Fruit fly (Drosophila melanogaster) whole organism, embryonic: ENCODE measurements around the gene rasp.

ENCODE experiments used
- ATbp ChIP-seq: fragments of 200-800 bp; sonication (Bioruptor generic); optimal IDR thresholded peaks from 2 replicates; lab custom pipeline; 2017; ENCODE audit warnings: missing biosample characterization, mild to moderate bottlenecking, missing genetic modification characterization, missing genetic modification reagents
- CG10565 ChIP-seq: fragments of 200-800 bp; sonication (Bioruptor generic); optimal IDR thresholded peaks from 3 replicates; lab custom pipeline; 2016; ENCODE audit warnings: missing biosample characterization, mild to moderate bottlenecking, missing genetic modification characterization
- CG13624 ChIP-seq: fragments of 200-800 bp; sonication (Bioruptor generic); optimal IDR thresholded peaks from 2 replicates; lab custom pipeline; 2016; ENCODE audit warnings: missing biosample characterization, missing genetic modification characterization
- CG1529 ChIP-seq: fragments of 200-800 bp; sonication (Bioruptor generic); optimal IDR thresholded peaks from 3 replicates; lab custom pipeline; 2018; ENCODE audit warnings: missing biosample characterization, missing genetic modification characterization
- CG16779 ChIP-seq: fragments of 200-800 bp; sonication (Bioruptor generic); IDR thresholded peaks from 2 replicates; pipeline ENCODE4 v1.3.6; 2022; ENCODE audit warnings: missing biosample characterization, missing genetic modification characterization
- CG17568 ChIP-seq: fragments of 200-800 bp; sonication (Bioruptor generic); optimal IDR thresholded peaks from 2 replicates; lab custom pipeline; 2018; ENCODE audit warnings: missing biosample characterization, mild to moderate bottlenecking, missing genetic modification characterization, moderate library complexity
- CG2875 ChIP-seq: fragments of 200-800 bp; sonication (Bioruptor generic); optimal IDR thresholded peaks from 2 replicates; lab custom pipeline; 2017; ENCODE audit warnings: missing biosample characterization, mild to moderate bottlenecking, missing genetic modification characterization, missing genetic modification reagents
- CG2889 ChIP-seq: fragments of 200-800 bp; sonication (Bioruptor generic); IDR thresholded peaks from 3 replicates; pipeline ENCODE4 v1.3.6; 2022; ENCODE audit warnings: missing biosample characterization, missing genetic modification characterization
- CG32772 ChIP-seq: fragments of 200-800 bp; sonication (Bioruptor generic); IDR thresholded peaks from 2 replicates; pipeline ENCODE4 v1.3.6; 2022; ENCODE audit warnings: missing biosample characterization, missing genetic modification characterization
- CG3407 ChIP-seq: fragments of 200-800 bp; sonication (Bioruptor generic); optimal IDR thresholded peaks from 2 replicates; lab custom pipeline; 2018; ENCODE audit warnings: missing biosample characterization, mild to moderate bottlenecking, missing genetic modification characterization
- CG34376 ChIP-seq: fragments of 200-800 bp; sonication (Bioruptor generic); optimal IDR thresholded peaks from 2 replicates; lab custom pipeline; 2018; ENCODE audit warnings: missing biosample characterization, mild to moderate bottlenecking, missing genetic modification characterization
- CG34422 ChIP-seq: fragments of 200-800 bp; sonication (Bioruptor generic); IDR thresholded peaks from 3 replicates; pipeline ENCODE4 v1.3.6; 2022; ENCODE audit warnings: missing biosample characterization, missing genetic modification characterization
- CG42726 ChIP-seq: fragments of 200-800 bp; sonication (Bioruptor generic); IDR thresholded peaks from 2 replicates; pipeline ENCODE4 v1.3.6; 2022; ENCODE audit warnings: missing biosample characterization, missing genetic modification characterization; ENCODE audit not compliant: partially characterized antibody
- CG4820 ChIP-seq: fragments of 200-800 bp; sonication (Bioruptor generic); optimal IDR thresholded peaks from 3 replicates; lab custom pipeline; 2016; ENCODE audit warnings: missing biosample characterization, missing genetic modification characterization
- CG6175 ChIP-seq: fragments of 200-800 bp; sonication (Bioruptor generic); IDR thresholded peaks from 3 replicates; pipeline ENCODE4 v1.3.6; 2022; ENCODE audit warnings: missing biosample characterization, missing genetic modification characterization
- CG6813 ChIP-seq: fragments of 200-800 bp; sonication (Bioruptor generic); optimal IDR thresholded peaks from 2 replicates; lab custom pipeline; 2017; ENCODE audit warnings: missing biosample characterization, missing genetic modification characterization, mild to moderate bottlenecking, moderate library complexity, missing genetic modification reagents
- CG7786 ChIP-seq: fragments of 200-800 bp; sonication (Bioruptor generic); optimal IDR thresholded peaks from 2 replicates; lab custom pipeline; 2016; ENCODE audit warnings: missing biosample characterization, missing genetic modification characterization
- CG8388 ChIP-seq: fragments of 200-800 bp; sonication (Bioruptor generic); optimal IDR thresholded peaks from 2 replicates; lab custom pipeline; 2019; ENCODE audit warnings: missing biosample characterization, mild to moderate bottlenecking, missing genetic modification characterization, moderate library complexity
- CG8478 ChIP-seq: fragments of >200 bp; optimal IDR thresholded peaks from 2 replicates; lab custom pipeline; 2018
- CG9609 ChIP-seq: fragments of 200-800 bp; sonication (Bioruptor generic); optimal IDR thresholded peaks from 3 replicates; lab custom pipeline; 2016; ENCODE audit warnings: missing biosample characterization, missing genetic modification characterization
- Dad ChIP-seq: fragments of 200-800 bp; sonication (Bioruptor generic); optimal IDR thresholded peaks from 3 replicates; lab custom pipeline; 2016; ENCODE audit warnings: missing biosample characterization, missing genetic modification characterization
- Eip74EF ChIP-seq, 2 experiments: fragments of 200-800 bp in 1 of 2; fragments of >200 bp in 1 of 2; sonication (Bioruptor generic) in 1 of 2; optimal IDR thresholded peaks; 2 replicates each; lab custom pipeline; 2017 to 2019; ENCODE audit warnings: missing biosample characterization in 2 of 2, missing genetic modification characterization in 2 of 2, mild to moderate bottlenecking in 1 of 2, moderate library complexity in 1 of 2
- Ets65A ChIP-seq: fragments of 200-800 bp; sonication (Bioruptor generic); peaks from one replicate; lab custom pipeline; 2016; ENCODE audit warnings: missing biosample characterization, missing genetic modification characterization
- Ets97D ChIP-seq: fragments of 200-800 bp; sonication (Bioruptor generic); optimal IDR thresholded peaks from 3 replicates; lab custom pipeline; 2016; ENCODE audit warnings: missing biosample characterization, missing genetic modification characterization
- Fer3 ChIP-seq: fragments of 200-800 bp; sonication (Bioruptor generic); optimal IDR thresholded peaks from 2 replicates; lab custom pipeline; 2018; ENCODE audit warnings: missing biosample characterization, mild to moderate bottlenecking, missing genetic modification characterization, moderate library complexity
- HLH4C ChIP-seq: fragments of 200-800 bp; sonication (Bioruptor generic); IDR thresholded peaks from 3 replicates; pipeline ENCODE4 v1.3.6; 2022; ENCODE audit warnings: missing biosample characterization, missing genetic modification characterization; ENCODE audit not compliant: partially characterized antibody
- Hr3 ChIP-seq: fragments of 200-800 bp; sonication (Bioruptor generic); optimal IDR thresholded peaks from 3 replicates; lab custom pipeline; 2016; ENCODE audit warnings: missing biosample characterization, missing genetic modification characterization
- Hsf ChIP-seq: fragments of 200-800 bp; sonication (Bioruptor generic); optimal IDR thresholded peaks from 3 replicates; lab custom pipeline; 2016; ENCODE audit warnings: missing biosample characterization, missing genetic modification characterization
- Jarid2 ChIP-seq: fragments of 200-800 bp; sonication (Bioruptor generic); optimal IDR thresholded peaks from 3 replicates; lab custom pipeline; 2017; ENCODE audit warnings: mild to moderate bottlenecking, missing biosample characterization, missing genetic modification reagents, missing genetic modification characterization
- MBD-R2 ChIP-seq: fragments of 200-800 bp; sonication (Bioruptor generic); IDR thresholded peaks from 2 replicates; pipeline ENCODE4 v1.3.6; 2022; ENCODE audit warnings: missing biosample characterization, missing genetic modification characterization
- Pdp1 ChIP-seq, 2 experiments: fragments of 200-800 bp; sonication (Bioruptor generic); optimal IDR thresholded peaks; 3 replicates each; lab custom pipeline; 2016; ENCODE audit warnings: missing biosample characterization in 2 of 2, missing genetic modification characterization in 2 of 2, mild to moderate bottlenecking in 1 of 2, moderate library complexity in 1 of 2
- Spps ChIP-seq: fragments of 200-800 bp; sonication (Bioruptor generic); optimal IDR thresholded peaks from 2 replicates; lab custom pipeline; 2018; ENCODE audit warnings: missing biosample characterization, mild to moderate bottlenecking, missing genetic modification characterization
- ap ChIP-seq: fragments of 200-800 bp; sonication (Bioruptor generic); IDR thresholded peaks from 2 replicates; pipeline ENCODE4 v1.3.6; 2022; ENCODE audit warnings: missing biosample characterization, missing genetic modification characterization
- cato ChIP-seq: fragments of 200-800 bp; sonication (Bioruptor generic); optimal IDR thresholded peaks from 2 replicates; lab custom pipeline; 2016; ENCODE audit warnings: missing biosample characterization, missing genetic modification characterization, borderline replicate concordance
- cg ChIP-seq: fragments of 200-800 bp; sonication (Bioruptor generic); optimal IDR thresholded peaks from 3 replicates; lab custom pipeline; 2019; ENCODE audit warnings: missing biosample characterization, mild to moderate bottlenecking, missing genetic modification characterization, moderate library complexity
- ci ChIP-seq: fragments of 200-800 bp; sonication (Bioruptor generic); IDR thresholded peaks from 3 replicates; pipeline ENCODE4 v1.3.6; 2022; ENCODE audit warnings: missing biosample characterization, missing genetic modification characterization
- cwo ChIP-seq: fragments of 200-800 bp; sonication (Bioruptor generic); optimal IDR thresholded peaks from 3 replicates; lab custom pipeline; 2017; ENCODE audit warnings: missing biosample characterization, missing genetic modification characterization, mild to moderate bottlenecking, moderate library complexity, missing genetic modification reagents
- dm ChIP-seq: fragments of 200-800 bp; sonication (Bioruptor generic); optimal IDR thresholded peaks from 3 replicates; lab custom pipeline; 2016; ENCODE audit warnings: missing biosample characterization, missing genetic modification characterization
- gcm ChIP-seq: fragments of 200-800 bp; sonication (Bioruptor generic); optimal IDR thresholded peaks from 2 replicates; lab custom pipeline; 2019; ENCODE audit warnings: missing biosample characterization, mild to moderate bottlenecking, missing genetic modification characterization, moderate library complexity
- gsb ChIP-seq: fragments of 200-800 bp; sonication (Bioruptor generic); IDR thresholded peaks from 2 replicates; pipeline ENCODE4 v1.3.6; 2022; ENCODE audit warnings: missing biosample characterization, missing genetic modification characterization
- gsb-n ChIP-seq: fragments of 200-800 bp; sonication (Bioruptor generic); optimal IDR thresholded peaks from 3 replicates; lab custom pipeline; 2018; ENCODE audit warnings: missing biosample characterization, mild to moderate bottlenecking, missing genetic modification characterization
- insv ChIP-seq, 2 experiments: fragments of 200-800 bp; sonication (Bioruptor generic); optimal IDR thresholded peaks; 3 replicates each; lab custom pipeline; 2016 to 2018; ENCODE audit warnings: missing biosample characterization in 2 of 2, missing genetic modification characterization in 2 of 2
- ken ChIP-seq: fragments of 200-800 bp; sonication (Bioruptor generic); IDR thresholded peaks from 3 replicates; pipeline ENCODE4 v1.3.6; 2022; ENCODE audit warnings: missing biosample characterization, missing genetic modification characterization
- lov ChIP-seq, 2 experiments: fragments of 200-800 bp in 1 of 2; fragments of >200 bp in 1 of 2; sonication (Bioruptor generic) in 1 of 2; IDR thresholded peaks in 1 of 2; optimal IDR thresholded peaks in 1 of 2; 2 replicates in 1 of 2; 3 replicates in 1 of 2; pipeline versions ENCODE4 v1.3.6 to Lab custom; 2017 to 2022; ENCODE audit warnings: missing biosample characterization in 1 of 2, missing genetic modification characterization in 1 of 2
- pfk ChIP-seq: fragments of 200-800 bp; sonication (Bioruptor generic); optimal IDR thresholded peaks from 2 replicates; lab custom pipeline; 2018; ENCODE audit warnings: missing biosample characterization, mild to moderate bottlenecking, missing genetic modification characterization, moderate library complexity
- pita ChIP-seq: fragments of 200-800 bp; sonication (Bioruptor generic); optimal IDR thresholded peaks from 2 replicates; lab custom pipeline; 2017; ENCODE audit warnings: missing biosample characterization, mild to moderate bottlenecking, missing genetic modification characterization
- row ChIP-seq: fragments of 200-800 bp; sonication (Bioruptor generic); IDR thresholded peaks from 3 replicates; pipeline ENCODE4 v1.3.6; 2022; ENCODE audit warnings: missing biosample characterization, missing genetic modification characterization
- zf30C ChIP-seq: fragments of 200-800 bp; sonication (Bioruptor generic); optimal IDR thresholded peaks from 3 replicates; lab custom pipeline; 2018; ENCODE audit warnings: missing biosample characterization, mild to moderate bottlenecking, missing genetic modification characterization

The rasp gene

DNA sequence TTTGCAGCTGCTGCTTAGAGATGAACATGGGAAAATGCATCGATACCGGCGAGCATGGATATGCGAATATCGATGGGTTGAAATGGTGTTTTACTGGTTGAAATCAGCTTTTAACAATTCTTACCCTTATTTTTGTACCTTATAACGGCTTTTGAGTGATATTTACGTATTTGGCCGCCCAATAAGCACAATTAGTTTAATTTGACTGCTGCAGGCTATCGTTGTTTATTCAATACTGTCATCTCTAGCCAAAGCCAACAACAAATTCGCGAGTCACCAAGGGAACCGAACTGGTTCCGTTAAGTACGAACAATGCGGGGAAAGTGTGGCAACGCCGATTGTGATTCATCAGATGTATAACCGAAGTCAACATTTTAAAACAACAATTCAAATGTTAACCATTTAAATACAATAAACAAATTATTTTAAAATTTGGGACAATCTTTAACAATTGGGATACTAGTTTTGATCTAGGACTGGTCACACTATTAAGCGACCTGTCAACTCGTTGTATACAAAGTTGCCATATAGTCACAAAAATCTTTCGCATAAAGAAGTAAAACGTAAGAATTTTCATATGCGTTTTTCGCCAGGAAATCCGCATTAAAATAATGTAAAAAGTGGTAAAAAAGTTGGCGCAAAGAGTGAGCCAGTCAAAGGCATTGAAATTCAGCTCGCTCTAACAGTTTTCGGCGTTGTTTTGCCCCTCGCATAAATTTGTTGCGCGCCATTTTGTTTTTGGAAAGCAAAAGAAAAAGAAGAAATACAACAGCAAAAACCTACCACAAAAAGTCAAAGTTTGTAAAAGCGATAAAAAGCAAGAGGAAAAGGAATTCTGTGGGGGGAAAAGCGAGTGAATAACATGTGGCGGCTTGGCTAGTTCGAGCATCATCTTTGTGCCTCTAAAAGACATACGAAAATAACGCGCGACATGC is 13.6 kb upstream of the rasp start, which contains the start of the genes Usp5 and BtbVII (continued):
- TF ChIP-seq ken (GFP tag; lab: Robert Waterston, UW): no peak
- peak; percentile 56 for TF ChIP-seq CG7786
- peak; percentile 90 for TF ChIP-seq row
- no peak for TF ChIP-seq CG10565 (GFP tag; lab: Kevin White, UChicago)
- peak; percentile 22 for TF ChIP-seq ATbp (GFP tag; lab: Kevin White, UChicago)
- no peak for TF ChIP-seq gsb-n (tag; lab: Kevin White, UChicago)
- no peak for TF ChIP-seq zf30C
- no peak for TF ChIP-seq pita (GFP tag; lab: Kevin White, UChicago)
- TF ChIP-seq cato: peak; percentile 27
- peak; percentile 78 for TF ChIP-seq Ets97D
- no peak for TF ChIP-seq gsb
- no peak for TF ChIP-seq CG2875
- peak; percentile 40; the same call in 1 of the 3 replicates for TF ChIP-seq ci
- TF ChIP-seq Pdp1 (GFP tag; optimal IDR thresholded peaks at IDR 0.05; lab: Kevin White, UChicago): peak; percentile 61 to 69
- no peak for TF ChIP-seq CG3407
- peak; percentile 50 for TF ChIP-seq Fer3 (tag; lab: Kevin White, UChicago)
- peak; percentile 83 for TF ChIP-seq MBD-R2 (GFP tag; lab: Robert Waterston, UW)
- no peak for TF ChIP-seq Jarid2 (GFP tag; lab: Kevin White, UChicago)
- no peak for TF ChIP-seq cwo (GFP tag; lab: Kevin White, UChicago)
- no peak for TF ChIP-seq lov (optimal IDR thresholded peaks at IDR 0.05; lab: Kevin White, UChicago)
- no peak for TF ChIP-seq lov (GFP tag; IDR thresholded peaks at IDR 0.05; lab: Robert Waterston, UW)
- peak; percentile 16 for TF ChIP-seq Spps (tag; lab: Kevin White, UChicago)
- TF ChIP-seq CG17568: no peak
- TF ChIP-seq CG8388 (GFP tag; lab: Kevin White, UChicago): peak; percentile 17
- peak; percentile 81 for TF ChIP-seq CG34376 (GFP tag; lab: Kevin White, UChicago)
- TF ChIP-seq CG32772: peak; percentile 62
- TF ChIP-seq pfk (GFP tag; lab: Kevin White, UChicago): no peak
- TF ChIP-seq Dad (GFP tag; lab: Kevin White, UChicago): peak; percentile 14
- TF ChIP-seq CG34422: peak; percentile 86; the same call in 1 of the 3 replicates
- peak; percentile 91 for TF ChIP-seq Ets65A (GFP tag; lab: Kevin White, UChicago)
- TF ChIP-seq CG8478 (lab: Kevin White, UChicago): no peak
- no peak for TF ChIP-seq CG2889 (GFP tag; lab: Robert Waterston, UW)
- no peak for TF ChIP-seq ap (GFP tag; lab: Robert Waterston, UW)
- TF ChIP-seq CG42726 (GFP tag; lab: Robert Waterston, UW): peak; percentile 49; the same call in 1 of the 2 replicates
- no peak for TF ChIP-seq CG6175 (GFP tag; lab: Robert Waterston, UW)
- no peak for TF ChIP-seq gcm (GFP tag; lab: Kevin White, UChicago)
- TF ChIP-seq CG16779 (GFP tag; lab: Robert Waterston, UW): no peak
- no peak for TF ChIP-seq CG6813
- TF ChIP-seq CG9609 (GFP tag; lab: Kevin White, UChicago): peak; percentile 54
- peak; percentile 70 for TF ChIP-seq CG13624 (GFP tag; lab: Kevin White, UChicago)
- TF ChIP-seq Hsf (GFP tag; lab: Kevin White, UChicago): peak; percentile 76
- peak; percentile 37 for TF ChIP-seq CG4820 (GFP tag; lab: Kevin White, UChicago)
- TF ChIP-seq HLH4C (GFP tag; lab: Robert Waterston, UW): peak; percentile 93
- peak in 1 of 2 experiments; percentile 11 for TF ChIP-seq insv (GFP tag; optimal IDR thresholded peaks at IDR 0.05; lab: Kevin White, UChicago)
- peak; percentile 60 for TF ChIP-seq dm (GFP tag; lab: Kevin White, UChicago)
- no peak for TF ChIP-seq Eip74EF (GFP tag; optimal IDR thresholded peaks at IDR 0.05; lab: Kevin White, UChicago)
- no peak for TF ChIP-seq cg (GFP tag; lab: Kevin White, UChicago)
- TF ChIP-seq CG1529 (GFP tag; lab: Kevin White, UChicago): peak; percentile 7
- TF ChIP-seq Hr3 (GFP tag; lab: Kevin White, UChicago): peak; percentile 63
